Fruit fly (Drosophila melanogaster): ENCODE results near the gene CG3457.

dm6 chrX:2163358-2163757, 24.3 kb upstream of the CG3457 start:
- TF ChIP-seq CTCF (optimal IDR thresholded peaks at IDR 0.05) (no peak), CG8478 (optimal IDR thresholded peaks at IDR 0.05) (no peak)
